Worm (Caenorhabditis elegans) whole organism, early embryonic: Measurements from ENCODE around the gene K08D8.10.

ENCODE experiments used
- B0310.2 ChIP-seq: sonication (generic microtip); optimal IDR thresholded peaks from 2 replicates; lab custom pipeline; 2016; ENCODE audit warnings: mild to moderate bottlenecking, missing genetic modification characterization, missing compliant biosample characterization
- F13C5.2 ChIP-seq: sonication (generic microtip); optimal IDR thresholded peaks from 2 replicates; lab custom pipeline; 2017; ENCODE audit warnings: mild to moderate bottlenecking, missing genetic modification characterization, inconsistent platforms, missing compliant biosample characterization
- aly-1 ChIP-seq: sonication (generic microtip); optimal IDR thresholded peaks from 2 replicates; lab custom pipeline; 2016; ENCODE audit warnings: missing genetic modification characterization, missing compliant biosample characterization
- ama-1 ChIP-seq: fragments of 150-350 bp; optimal IDR thresholded peaks from 2 replicates; lab custom pipeline; 2014
- ceh-13 ChIP-seq: fragments of 200-800 bp; sonication (Bioruptor generic); optimal IDR thresholded peaks from 2 replicates; lab custom pipeline; 2018; ENCODE audit warnings: mild to moderate bottlenecking, missing genetic modification characterization, missing compliant biosample characterization
- ceh-36 ChIP-seq: sonication (generic microtip); optimal IDR thresholded peaks from 2 replicates; lab custom pipeline; 2016; ENCODE audit warnings: missing genetic modification characterization, inconsistent platforms, missing compliant biosample characterization
- ets-7 ChIP-seq: sonication (generic microtip); optimal IDR thresholded peaks from 2 replicates; lab custom pipeline; 2016; ENCODE audit warnings: missing genotype, missing genetic modification characterization, missing compliant biosample characterization
- flt-1 ChIP-seq: fragments of 200-800 bp; sonication (Bioruptor generic); IDR thresholded peaks from 2 replicates; pipeline ENCODE4 v1.3.6; 2022; ENCODE audit warnings: missing genetic modification characterization, missing compliant biosample characterization
- hmbx-1 ChIP-seq: sonication (generic microtip); optimal IDR thresholded peaks from 2 replicates; lab custom pipeline; 2016; ENCODE audit warnings: mild to moderate bottlenecking, missing genetic modification characterization, missing compliant biosample characterization
- hmg-4 ChIP-seq: fragments of 200-800 bp; sonication (Bioruptor generic); optimal IDR thresholded peaks from 2 replicates; lab custom pipeline; 2018; ENCODE audit warnings: mild to moderate bottlenecking, missing genetic modification characterization, missing compliant biosample characterization
- hnd-1 ChIP-seq: sonication (generic microtip); optimal IDR thresholded peaks from 2 replicates; lab custom pipeline; 2016; ENCODE audit warnings: missing genetic modification characterization, missing compliant biosample characterization
- pes-1 ChIP-seq: fragments of 200-800 bp; sonication (Bioruptor generic); IDR thresholded peaks from 2 replicates; pipeline ENCODE4 v1.3.6; 2022; ENCODE audit warnings: missing genetic modification reagents, missing genetic modification characterization, missing compliant biosample characterization
- scrt-1 ChIP-seq: fragments of 200-800 bp; sonication (Bioruptor generic); IDR thresholded peaks from 2 replicates; pipeline ENCODE4 v1.3.6; 2022; ENCODE audit warnings: missing genetic modification characterization, missing compliant biosample characterization
- sea-1 ChIP-seq: fragments of 200-800 bp; sonication (Bioruptor generic); conservative IDR thresholded peaks from 2 replicates; pipeline ENCODE4 v1.3.6; 2022; ENCODE audit warnings: missing genetic modification characterization, missing compliant biosample characterization
- tbx-11 ChIP-seq: fragments of 200-800 bp; sonication (Bioruptor generic); IDR thresholded peaks from 2 replicates; pipeline ENCODE4 v1.3.6; 2022; ENCODE audit warnings: missing genetic modification characterization, missing compliant biosample characterization
- tbx-37 ChIP-seq: fragments of 200-800 bp; sonication (Bioruptor generic); conservative IDR thresholded peaks from 2 replicates; pipeline ENCODE4 v1.3.6; 2022; ENCODE audit warnings: missing genetic modification reagents, missing genetic modification characterization, missing compliant biosample characterization
- tra-4 ChIP-seq: sonication (generic microtip); optimal IDR thresholded peaks from 2 replicates; lab custom pipeline; 2017; ENCODE audit warnings: missing genetic modification characterization, missing compliant biosample characterization

The K08D8.10 gene

DNA sequence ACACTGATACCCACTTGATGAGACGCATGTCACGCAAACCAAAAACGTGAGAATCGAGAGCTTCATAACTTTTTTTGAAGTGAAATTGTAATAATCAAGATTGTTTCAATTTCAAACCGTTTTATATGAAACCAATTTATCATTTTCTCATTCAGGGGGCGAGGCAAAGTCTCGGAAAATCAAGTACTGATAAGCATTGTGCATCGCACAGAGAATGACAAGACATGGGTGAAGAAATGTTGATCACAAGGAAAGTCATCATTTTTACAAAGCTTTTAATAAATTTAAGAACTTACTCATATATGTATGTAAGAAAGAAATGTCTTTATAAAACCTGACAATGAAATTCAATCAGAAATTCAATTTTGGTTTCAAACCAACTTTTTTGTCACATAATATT lies 6.2 kb downstream of the K08D8.10 start, which contains the start of gene K08D8.3:
K08D8.3 (minus strand) TSS at position 131 of the 400 bp plus-strand sequence.
- TF ChIP-seq hmbx-1 (no peak), scrt-1 (GFP tag; lab: Robert Waterston, UW) (no peak), ceh-36 (tag; lab: Kevin White, UChicago) (no peak), ets-7 (tag; lab: Kevin White, UChicago) (no peak), aly-1 (no peak), flt-1 (no peak), hnd-1 (no peak), ceh-13 (GFP tag; lab: Kevin White, UChicago) (no peak), tbx-37 (GFP tag; lab: Robert Waterston, UW) (no peak), B0310.2 (no peak), ama-1 (lab: Kevin White, UChicago) (no peak), tra-4 (no peak), hmg-4 (GFP tag; lab: Kevin White, UChicago) (no peak), F13C5.2 (tag; lab: Kevin White, UChicago) (no peak), pes-1 (GFP tag; lab: Robert Waterston, UW) (no peak)

DNA sequence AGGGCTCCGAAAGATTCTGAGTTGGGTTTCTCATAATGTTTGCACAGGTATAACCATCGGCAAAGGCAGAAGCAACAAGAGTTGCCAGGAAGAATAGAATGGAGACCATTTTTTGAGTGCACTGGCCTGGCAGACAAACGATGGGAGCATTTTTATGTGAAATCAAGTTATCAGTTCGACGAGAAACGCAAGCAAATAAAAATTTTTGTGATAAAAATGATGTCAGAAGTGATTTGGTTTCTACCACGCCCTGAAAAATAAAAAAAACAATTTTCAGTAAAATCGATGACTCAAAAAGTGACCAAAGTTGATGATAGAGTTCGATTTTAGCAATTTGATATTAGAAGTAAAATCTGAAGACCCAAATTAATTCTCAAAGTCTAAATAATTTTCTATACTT lies 9.5 kb downstream of the K08D8.10 start, which contains the start of gene K08D8.4:
K08D8.4 (minus strand) TSS at position 128 of the 400 bp plus-strand sequence.
- no peak for TF ChIP-seq tbx-37 (GFP tag; lab: Robert Waterston, UW)
- no peak for TF ChIP-seq ama-1 (lab: Kevin White, UChicago)
- no peak for TF ChIP-seq hmbx-1
- no peak for TF ChIP-seq F13C5.2 (tag; lab: Kevin White, UChicago)
- no peak for TF ChIP-seq scrt-1 (GFP tag; lab: Robert Waterston, UW)
- TF ChIP-seq tra-4, result no peak
- no peak for TF ChIP-seq ceh-36 (tag; lab: Kevin White, UChicago)
- no peak for TF ChIP-seq hnd-1
- no peak for TF ChIP-seq ceh-13 (GFP tag; lab: Kevin White, UChicago)
- no peak for TF ChIP-seq flt-1
- no peak for TF ChIP-seq pes-1 (GFP tag; lab: Robert Waterston, UW)
- no peak for TF ChIP-seq ets-7 (tag; lab: Kevin White, UChicago)

DNA sequence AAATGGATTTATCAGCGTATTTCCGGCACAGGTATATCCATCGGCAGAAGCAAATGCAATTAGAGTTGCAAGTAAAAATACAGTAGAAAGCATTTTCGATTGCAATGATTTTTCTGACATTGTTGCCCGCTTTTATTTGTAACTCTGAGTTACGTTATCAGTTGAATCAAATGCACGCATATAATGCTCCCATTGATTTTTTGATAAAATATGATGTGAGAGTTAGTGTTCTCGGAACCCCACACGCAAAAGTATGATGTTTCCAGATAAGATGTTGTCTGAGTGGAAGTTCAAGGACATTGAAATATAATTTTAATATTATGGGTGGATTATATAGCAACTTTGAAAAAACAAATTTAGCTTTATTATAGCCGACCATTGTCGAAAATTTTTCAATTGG lies 11.6 kb downstream of the K08D8.10 start, which contains the start of gene K08D8.5:
K08D8.5 (minus strand) TSS at position 140 of the 400 bp plus-strand sequence.
- TF ChIP-seq ama-1 (lab: Kevin White, UChicago) (no peak), tbx-37 (GFP tag; lab: Robert Waterston, UW) (no peak), tbx-11 (GFP tag; lab: Robert Waterston, UW) (no peak), ets-7 (tag; lab: Kevin White, UChicago) (no peak), aly-1 (no peak), B0310.2 (no peak), hnd-1 (no peak), scrt-1 (GFP tag; lab: Robert Waterston, UW) (no peak), tra-4 (no peak), pes-1 (GFP tag; lab: Robert Waterston, UW) (no peak), ceh-36 (tag; lab: Kevin White, UChicago) (no peak), ceh-13 (GFP tag; lab: Kevin White, UChicago) (no peak), F13C5.2 (tag; lab: Kevin White, UChicago) (no peak)

ce11 chrIV:12914532-12915019 lies 14.2 kb downstream of the K08D8.10 start, which contains the start of gene irg-6:
TSS of gene irg-6 (minus strand) at chrIV:12914969.
- no peak for TF ChIP-seq ceh-36 (tag; lab: Kevin White, UChicago)
- no peak for TF ChIP-seq tra-4
- TF ChIP-seq aly-1, result no peak
- TF ChIP-seq F13C5.2 (tag; lab: Kevin White, UChicago), result no peak
- TF ChIP-seq tbx-11 (GFP tag; lab: Robert Waterston, UW), result no peak
- TF ChIP-seq hnd-1, result no peak
- no peak for TF ChIP-seq sea-1 (GFP tag; lab: Robert Waterston, UW)
- TF ChIP-seq scrt-1 (GFP tag; lab: Robert Waterston, UW), result no peak
- no peak for TF ChIP-seq tbx-37 (GFP tag; lab: Robert Waterston, UW)

DNA sequence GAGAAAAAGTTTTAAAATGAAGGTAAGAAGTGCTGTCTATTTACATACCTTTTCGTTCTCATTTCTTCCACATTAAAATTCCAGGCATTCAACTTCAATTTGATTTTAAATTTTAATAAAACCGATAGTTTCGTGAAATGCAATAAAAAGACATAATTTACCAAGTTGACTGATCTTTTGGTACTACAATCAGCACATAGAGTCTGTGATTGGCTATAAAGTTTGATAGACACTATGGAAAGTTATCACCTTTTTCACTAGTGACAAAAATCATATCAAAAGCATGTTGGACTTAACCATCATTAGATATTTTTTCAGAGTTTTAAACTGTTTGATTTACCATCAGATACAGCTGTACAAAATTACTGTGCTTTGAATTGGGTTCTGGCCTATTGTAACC lies 15.1 kb downstream of the K08D8.10 start, which contains the start of gene srz-15:
srz-15 (plus strand) TSS at position 301 of the 400 bp plus-strand sequence.
- no peak for TF ChIP-seq hmg-4 (GFP tag; lab: Kevin White, UChicago)
- TF ChIP-seq ceh-36 (tag; lab: Kevin White, UChicago), result no peak
- TF ChIP-seq pes-1 (GFP tag; lab: Robert Waterston, UW), result no peak
- no peak for TF ChIP-seq tbx-37 (GFP tag; lab: Robert Waterston, UW)
- no peak for TF ChIP-seq ceh-13 (GFP tag; lab: Kevin White, UChicago)
- no peak for TF ChIP-seq hnd-1
- TF ChIP-seq scrt-1 (GFP tag; lab: Robert Waterston, UW), result no peak
- TF ChIP-seq tbx-11 (GFP tag; lab: Robert Waterston, UW), result no peak
- no peak for TF ChIP-seq hmbx-1
- TF ChIP-seq aly-1, result no peak
- no peak for TF ChIP-seq tra-4
- TF ChIP-seq ets-7 (tag; lab: Kevin White, UChicago), result no peak
- no peak for TF ChIP-seq ama-1 (lab: Kevin White, UChicago)
- no peak for TF ChIP-seq sea-1 (GFP tag; lab: Robert Waterston, UW)
- TF ChIP-seq B0310.2, result no peak
- TF ChIP-seq flt-1, result no peak
- TF ChIP-seq F13C5.2 (tag; lab: Kevin White, UChicago), result no peak

- TF ChIP-seq ceh-36 (tag; lab: Kevin White, UChicago) (no peak), hnd-1 (no peak), F13C5.2 (tag; lab: Kevin White, UChicago) (no peak), tbx-11 (GFP tag; lab: Robert Waterston, UW) (no peak), scrt-1 (GFP tag; lab: Robert Waterston, UW) (no peak), hmbx-1 (no peak), aly-1 (no peak), ama-1 (lab: Kevin White, UChicago) (no peak), tbx-37 (GFP tag; lab: Robert Waterston, UW) (no peak), ceh-13 (GFP tag; lab: Kevin White, UChicago) (no peak), sea-1 (GFP tag; lab: Robert Waterston, UW) (no peak), ets-7 (tag; lab: Kevin White, UChicago) (no peak), B0310.2 (no peak), pes-1 (GFP tag; lab: Robert Waterston, UW) (no peak), flt-1 (no peak), tra-4 (no peak), hmg-4 (GFP tag; lab: Kevin White, UChicago) (no peak)
These were observed 17.9 kb downstream of the K08D8.10 start, which contains the start of gene C32H11.3 for ce11 chrIV:12918256-12918655. TSS of gene C32H11.3 (plus strand) at chrIV:12918556.

DNA sequence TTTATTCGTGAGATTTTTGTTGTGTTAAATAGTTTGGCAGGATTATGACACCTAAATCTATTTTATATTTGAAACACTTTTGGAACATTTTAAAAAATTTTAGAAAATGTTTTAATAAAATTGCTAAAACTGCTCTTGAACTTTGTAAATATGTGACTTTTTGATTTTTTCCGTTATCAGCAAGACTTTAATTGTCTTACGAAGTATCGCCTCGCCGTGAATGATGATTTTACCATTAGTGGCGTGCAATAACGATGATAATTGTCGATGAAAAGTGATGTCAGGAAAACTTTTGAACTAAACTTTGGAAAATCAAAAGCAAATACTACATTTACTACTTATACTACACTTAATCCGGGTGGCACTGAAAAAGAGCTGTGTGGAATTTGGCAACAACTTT lies 20.2 kb downstream of the K08D8.10 start:
- no peak for TF ChIP-seq scrt-1 (GFP tag; lab: Robert Waterston, UW)
- no peak for TF ChIP-seq tra-4
- TF ChIP-seq ceh-13 (GFP tag; lab: Kevin White, UChicago), result no peak
- TF ChIP-seq sea-1 (GFP tag; lab: Robert Waterston, UW), result no peak
- no peak for TF ChIP-seq tbx-37 (GFP tag; lab: Robert Waterston, UW)
- TF ChIP-seq hmg-4 (GFP tag; lab: Kevin White, UChicago), result no peak
